Fruit fly (Drosophila melanogaster) whole organism: Measurements from ENCODE around the gene RpS29.

ENCODE experiments used
- CG8478 ChIP-seq: fragments of >200 bp; optimal IDR thresholded peaks from 2 replicates; lab custom pipeline; 2018; ENCODE audit warnings: inconsistent platforms
- psq ChIP-seq: fragments of >200 bp; optimal IDR thresholded peaks from 2 replicates; lab custom pipeline; 2017
- usp ChIP-seq: fragments of >200 bp; optimal IDR thresholded peaks from 2 replicates; lab custom pipeline; 2017; ENCODE audit warnings: missing biosample characterization, missing genetic modification characterization, mixed read lengths

- TF ChIP-seq psq (lab: Kevin White, UChicago) (no peak), usp (GFP tag; lab: Kevin White, UChicago) (no peak), CG8478 (lab: Kevin White, UChicago) (no peak)
These were observed 41.9 kb downstream of the RpS29 start, which contains the start of gene CG9458 for dm6 chr3R:9819777-9820176.
